Worm (Caenorhabditis elegans) whole organism, L2 larva: ENCODE data around the gene C34D4.3.
A peak's percentile ranks its signal among the peaks of the same experiment; 100 is the strongest.

Experiments used
- C34F6.9 ChIP-seq: fragments of 150-350 bp; optimal IDR thresholded peaks from 2 replicates; lab custom pipeline; 2014; ENCODE audit warnings: missing biosample characterization, missing genetic modification characterization
- ZK546.5 ChIP-seq: sonication (generic microtip); optimal IDR thresholded peaks from 2 replicates; lab custom pipeline; 2017; ENCODE audit warnings: missing biosample characterization, missing genetic modification characterization
- aly-2 ChIP-seq: fragments of 150-350 bp; optimal IDR thresholded peaks from 2 replicates; lab custom pipeline; 2014; ENCODE audit warnings: missing biosample characterization, missing genetic modification characterization
- elt-3 ChIP-seq: sonication (generic microtip); optimal IDR thresholded peaks from 2 replicates; lab custom pipeline; 2017; ENCODE audit warnings: missing biosample characterization, missing genetic modification characterization
- lin-11 ChIP-seq: fragments of 150-350 bp; sonication (generic microtip); optimal IDR thresholded peaks from 2 replicates; lab custom pipeline; 2014; ENCODE audit warnings: missing biosample characterization, missing genetic modification characterization, inconsistent platforms, mixed read lengths
- lin-39 ChIP-seq: fragments of 150-350 bp; optimal IDR thresholded peaks from 2 replicates; lab custom pipeline; 2014; ENCODE audit warnings: missing biosample characterization, missing genetic modification reagents, missing genetic modification characterization
- lsy-2 ChIP-seq, 2 experiments: fragments of 150-350 bp in 1 of 2; sonication (generic microtip) in 1 of 2; optimal IDR thresholded peaks; 2 replicates each; lab custom pipeline; 2014 to 2017; ENCODE audit warnings: missing biosample characterization in 2 of 2, missing genetic modification characterization in 2 of 2
- mdl-1 ChIP-seq, 2 experiments: fragments of 150-350 bp in 1 of 2; sonication (generic microtip) in 1 of 2; optimal IDR thresholded peaks; 2 replicates each; lab custom pipeline; 2017; ENCODE audit warnings: missing biosample characterization in 2 of 2, missing genetic modification characterization in 2 of 2
- nhr-25 ChIP-seq: fragments of 150-350 bp; sonication (generic microtip); optimal IDR thresholded peaks from 3 replicates; lab custom pipeline; 2014; ENCODE audit warnings: missing biosample characterization, missing genetic modification characterization
- snpc-4 ChIP-seq: fragments of 150-350 bp; optimal IDR thresholded peaks from 2 replicates; lab custom pipeline; 2014; ENCODE audit warnings: missing biosample characterization, missing genetic modification characterization
- zag-1 ChIP-seq: fragments of 150-350 bp; optimal IDR thresholded peaks from 2 replicates; lab custom pipeline; 2014; ENCODE audit warnings: missing biosample characterization, missing genetic modification characterization

- TF ChIP-seq ZK546.5 (no peak), lin-11 (no peak), mdl-1 (tag; optimal IDR thresholded peaks at IDR 0.05; lab: Kevin White, UChicago) (peak in 1 of 2 experiments; percentile 37), zag-1 (tag; lab: Kevin White, UChicago) (no peak), snpc-4 (tag; lab: Kevin White, UChicago) (no peak), nhr-25 (tag; lab: Kevin White, UChicago) (no peak), lsy-2 (tag; optimal IDR thresholded peaks at IDR 0.05; lab: Kevin White, UChicago) (peak in 1 of 2 experiments; percentile 48), aly-2 (tag; lab: Kevin White, UChicago) (no peak), lin-39 (tag; lab: Kevin White, UChicago) (no peak), elt-3 (tag; lab: Kevin White, UChicago) (no peak), C34F6.9 (tag; lab: Kevin White, UChicago) (peak; percentile 62)
Measured at ce11 chrIV:7166553-7166952, 13.1 kb downstream of the C34D4.3 start, which contains the start of gene C42D4.18.
